Worm (Caenorhabditis elegans): ENCODE data around the gene Y81G3A.2.

The Y81G3A.2 gene

ce11 chrII:13085951-13086350 is 5.2 kb downstream of the Y81G3A.2 start:
- TF ChIP-seq zip-5 (tag; optimal IDR thresholded peaks at IDR 0.05) (no peak), ceh-48 (tag; optimal IDR thresholded peaks at IDR 0.05) (no peak), ceh-24 (tag; optimal IDR thresholded peaks at IDR 0.05) (no peak), pax-1 (tag; optimal IDR thresholded peaks at IDR 0.05) (no peak), che-1 (tag; optimal IDR thresholded peaks at IDR 0.05) (no peak), T23F11.4 (GFP tag; optimal IDR thresholded peaks at IDR 0.05) (no peak), lim-6 (tag; optimal IDR thresholded peaks at IDR 0.05) (no peak)

ce11 chrII:13091123-13091522 is 10.4 kb downstream of the Y81G3A.2 start, which contains the start of gene Y81G3A.4:
Gene Y81G3A.4 (plus strand): TSS chrII:13091423.
- TF ChIP-seq eyg-1 (tag; optimal IDR thresholded peaks at IDR 0.05) (no peak), fax-1 (tag; optimal IDR thresholded peaks at IDR 0.05) (no peak), pax-1 (tag; optimal IDR thresholded peaks at IDR 0.05) (no peak), T23F11.4 (GFP tag; optimal IDR thresholded peaks at IDR 0.05) (no peak), ref-2 (tag; optimal IDR thresholded peaks at IDR 0.05) (no peak), zip-5 (tag; optimal IDR thresholded peaks at IDR 0.05) (no peak), ceh-34 (tag; optimal IDR thresholded peaks at IDR 0.05) (no peak), pqm-1 (tag; optimal IDR thresholded peaks at IDR 0.05) (no peak), ceh-18 (tag; optimal IDR thresholded peaks at IDR 0.05) (no peak)

ce11 chrII:13091857-13092256 is 11.2 kb downstream of the Y81G3A.2 start:
- TF ChIP-seq nhr-11 (tag; optimal IDR thresholded peaks at IDR 0.05) (no peak), elt-2 (tag; optimal IDR thresholded peaks at IDR 0.05) (no peak), fkh-10 (GFP tag; optimal IDR thresholded peaks at IDR 0.05) (no peak), che-1 (tag; optimal IDR thresholded peaks at IDR 0.05) (no peak), sdc-2 (tag; optimal IDR thresholded peaks at IDR 0.05) (no peak), tbx-7 (tag; optimal IDR thresholded peaks at IDR 0.05) (no peak), sox-4 (tag; optimal IDR thresholded peaks at IDR 0.05) (no peak), pha-4 (tag; optimal IDR thresholded peaks at IDR 0.05) (no peak), hlh-30 (tag; optimal IDR thresholded peaks at IDR 0.05; ENCODE audit: insufficient read depth) (no peak), npax-4 (tag; optimal IDR thresholded peaks at IDR 0.05) (no peak), gmeb-2 (tag; optimal IDR thresholded peaks at IDR 0.05) (no peak), lin-11 (tag; optimal IDR thresholded peaks at IDR 0.05) (no peak), hlh-15 (tag; optimal IDR thresholded peaks at IDR 0.05) (no peak), ztf-16 (tag; optimal IDR thresholded peaks at IDR 0.05) (no peak), lim-6 (tag; optimal IDR thresholded peaks at IDR 0.05) (no peak)

ce11 chrII:13096345-13096744 is 15.6 kb downstream of the Y81G3A.2 start:
- TF ChIP-seq hlh-6 (tag; optimal IDR thresholded peaks at IDR 0.05) (no peak), T23F11.4 (GFP tag; optimal IDR thresholded peaks at IDR 0.05) (no peak), ttx-3 (tag; optimal IDR thresholded peaks at IDR 0.05) (no peak), sox-2 (GFP tag; IDR thresholded peaks at IDR 0.05) (no peak), ceh-24 (tag; optimal IDR thresholded peaks at IDR 0.05) (no peak), gmeb-2 (tag; optimal IDR thresholded peaks at IDR 0.05) (no peak), mec-3 (tag; optimal IDR thresholded peaks at IDR 0.05; ENCODE audit: borderline replicate concordance) (no peak), hlh-30 (tag; optimal IDR thresholded peaks at IDR 0.05; ENCODE audit: insufficient read depth) (no peak), eyg-1 (tag; optimal IDR thresholded peaks at IDR 0.05) (no peak), ztf-16 (tag; optimal IDR thresholded peaks at IDR 0.05) (no peak), C38D4.7 (GFP tag; optimal IDR thresholded peaks at IDR 0.05) (no peak), unc-86 (tag; optimal IDR thresholded peaks at IDR 0.05) (no peak), Y22D7AL.16 (tag; optimal IDR thresholded peaks at IDR 0.05) (no peak), tbx-2 (tag; optimal IDR thresholded peaks at IDR 0.05) (no peak)

ce11 chrII:13098175-13098574 is 17.5 kb downstream of the Y81G3A.2 start, which contains the start of gene col-86:
Gene col-86 (minus strand): TSS chrII:13098275.
- TF ChIP-seq elt-2 (tag; optimal IDR thresholded peaks at IDR 0.05): no peak
- TF ChIP-seq nhr-232 (tag; optimal IDR thresholded peaks at IDR 0.05): no peak
